Worm (Caenorhabditis elegans) whole organism, mixed stage, embryonic: ENCODE data around the gene C11G6.2.
A peak's percentile ranks its signal among the peaks of the same experiment; 100 is the strongest.

Source experiments
- bed-3 ChIP-seq: fragments of 200-800 bp; sonication (Bioruptor generic); optimal IDR thresholded peaks from 3 replicates; lab custom pipeline; 2018; ENCODE audit warnings: mild to moderate bottlenecking, missing genetic modification characterization, moderate library complexity, missing compliant biosample characterization
- blmp-1 ChIP-seq: fragments of 150-350 bp; optimal IDR thresholded peaks from 2 replicates; lab custom pipeline; 2014; ENCODE audit warnings: missing biosample characterization, missing genetic modification characterization
- ceh-39 ChIP-seq: fragments of 150-350 bp; optimal IDR thresholded peaks from 2 replicates; lab custom pipeline; 2014; ENCODE audit warnings: missing biosample characterization, missing genetic modification characterization
- ceh-43 ChIP-seq: fragments of 200-800 bp; sonication (Bioruptor generic); optimal IDR thresholded peaks from 2 replicates; lab custom pipeline; 2018; ENCODE audit warnings: mild to moderate bottlenecking, missing genetic modification characterization, moderate library complexity, missing compliant biosample characterization
- ceh-83 ChIP-seq: fragments of 200-800 bp; sonication (Bioruptor generic); optimal IDR thresholded peaks from 2 replicates; lab custom pipeline; 2018; ENCODE audit warnings: mild to moderate bottlenecking, missing genetic modification characterization, missing compliant biosample characterization
- ces-1 ChIP-seq: fragments of 150-350 bp; optimal IDR thresholded peaks from 2 replicates; lab custom pipeline; 2014; ENCODE audit warnings: missing biosample characterization, missing genetic modification reagents, missing genetic modification characterization
- cnd-1 ChIP-seq: fragments of 200-800 bp; sonication (Bioruptor generic); optimal IDR thresholded peaks from 2 replicates; lab custom pipeline; 2018; ENCODE audit warnings: mild to moderate bottlenecking, missing genetic modification characterization, missing compliant biosample characterization
- drap-1 ChIP-seq: fragments of 200-800 bp; sonication (Bioruptor generic); optimal IDR thresholded peaks from 3 replicates; lab custom pipeline; 2018; ENCODE audit warnings: mild to moderate bottlenecking, missing genetic modification characterization, missing compliant biosample characterization
- elt-3 ChIP-seq: fragments of 150-350 bp; optimal IDR thresholded peaks from 2 replicates; lab custom pipeline; 2014; ENCODE audit warnings: missing biosample characterization, missing genetic modification characterization
- flh-1 ChIP-seq: fragments of 200-800 bp; sonication (Bioruptor generic); optimal IDR thresholded peaks from 2 replicates; lab custom pipeline; 2018; ENCODE audit warnings: mild to moderate bottlenecking, missing genetic modification characterization, moderate library complexity, missing compliant biosample characterization
- ham-2 ChIP-seq: fragments of 200-800 bp; sonication (Bioruptor generic); optimal IDR thresholded peaks from 2 replicates; lab custom pipeline; 2018; ENCODE audit warnings: mild to moderate bottlenecking, missing genetic modification characterization, missing compliant biosample characterization
- hlh-1 ChIP-seq: fragments of 150-350 bp; optimal IDR thresholded peaks from 2 replicates; lab custom pipeline; 2014; ENCODE audit warnings: missing biosample characterization, missing genetic modification reagents, missing genetic modification characterization
- lin-13 ChIP-seq: fragments of 150-350 bp; optimal IDR thresholded peaks from 2 replicates; lab custom pipeline; 2014; ENCODE audit warnings: missing biosample characterization, missing genetic modification characterization
- lsy-2 ChIP-seq: fragments of 150-350 bp; optimal IDR thresholded peaks from 2 replicates; lab custom pipeline; 2014; ENCODE audit warnings: missing biosample characterization, missing genetic modification characterization
- mab-5 ChIP-seq: fragments of 150-350 bp; optimal IDR thresholded peaks from 2 replicates; lab custom pipeline; 2014; ENCODE audit warnings: missing biosample characterization, missing genetic modification characterization
- mep-1 ChIP-seq: fragments of 150-350 bp; optimal IDR thresholded peaks from 2 replicates; lab custom pipeline; 2017; ENCODE audit warnings: missing biosample characterization, missing genetic modification reagents, missing genetic modification characterization, inconsistent platforms
- mls-2 ChIP-seq: sonication (generic microtip); optimal IDR thresholded peaks from 2 replicates; lab custom pipeline; 2016; ENCODE audit warnings: mild to moderate bottlenecking, missing genetic modification characterization, moderate library complexity, missing compliant biosample characterization
- nhr-12 ChIP-seq: fragments of 150-350 bp; optimal IDR thresholded peaks from 2 replicates; lab custom pipeline; 2014; ENCODE audit warnings: missing biosample characterization, missing genetic modification characterization
- nhr-2 ChIP-seq: fragments of 150-350 bp; optimal IDR thresholded peaks from 2 replicates; lab custom pipeline; 2014; ENCODE audit warnings: missing biosample characterization, missing genetic modification characterization
- nhr-237 ChIP-seq: fragments of 150-350 bp; optimal IDR thresholded peaks from 2 replicates; lab custom pipeline; 2014; ENCODE audit warnings: missing biosample characterization, missing genetic modification characterization
- nhr-28 ChIP-seq: fragments of 150-350 bp; optimal IDR thresholded peaks from 2 replicates; lab custom pipeline; 2014; ENCODE audit warnings: missing biosample characterization, missing genetic modification characterization
- nhr-76 ChIP-seq: sonication (generic microtip); optimal IDR thresholded peaks from 2 replicates; lab custom pipeline; 2017; ENCODE audit warnings: missing biosample characterization, missing genetic modification characterization
- pha-4 ChIP-seq: fragments of 150-350 bp; optimal IDR thresholded peaks from 2 replicates; lab custom pipeline; 2018; ENCODE audit warnings: missing biosample characterization, missing genetic modification reagents, missing genetic modification characterization
- sem-2 ChIP-seq: fragments of 200-800 bp; sonication (Bioruptor generic); optimal IDR thresholded peaks from 2 replicates; lab custom pipeline; 2018; ENCODE audit warnings: mild to moderate bottlenecking, missing genetic modification characterization, missing compliant biosample characterization
- snpc-4 ChIP-seq: fragments of 150-350 bp; optimal IDR thresholded peaks from 2 replicates; lab custom pipeline; 2014; ENCODE audit warnings: missing biosample characterization, missing genetic modification characterization
- sptf-1 ChIP-seq: sonication (generic microtip); optimal IDR thresholded peaks from 2 replicates; lab custom pipeline; 2017; ENCODE audit warnings: mild to moderate bottlenecking, missing genetic modification characterization, moderate library complexity, missing compliant biosample characterization
- tbx-8 ChIP-seq: fragments of 200-800 bp; sonication (Bioruptor generic); optimal IDR thresholded peaks from 2 replicates; lab custom pipeline; 2018; ENCODE audit warnings: mild to moderate bottlenecking, missing genetic modification characterization, moderate library complexity, missing compliant biosample characterization
- unc-120 ChIP-seq: sonication (generic microtip); optimal IDR thresholded peaks from 2 replicates; lab custom pipeline; 2017; ENCODE audit warnings: missing genetic modification characterization, missing compliant biosample characterization; ENCODE audit not compliant: poor library complexity, severe bottlenecking
- unc-62 ChIP-seq: fragments of 150-350 bp; optimal IDR thresholded peaks from 2 replicates; lab custom pipeline; 2014; ENCODE audit warnings: missing biosample characterization, missing genetic modification reagents, missing genetic modification characterization
- zip-8 ChIP-seq: fragments of 150-350 bp; optimal IDR thresholded peaks from 2 replicates; lab custom pipeline; 2014; ENCODE audit warnings: missing biosample characterization, missing genetic modification characterization

The C11G6.2 gene

DNA sequence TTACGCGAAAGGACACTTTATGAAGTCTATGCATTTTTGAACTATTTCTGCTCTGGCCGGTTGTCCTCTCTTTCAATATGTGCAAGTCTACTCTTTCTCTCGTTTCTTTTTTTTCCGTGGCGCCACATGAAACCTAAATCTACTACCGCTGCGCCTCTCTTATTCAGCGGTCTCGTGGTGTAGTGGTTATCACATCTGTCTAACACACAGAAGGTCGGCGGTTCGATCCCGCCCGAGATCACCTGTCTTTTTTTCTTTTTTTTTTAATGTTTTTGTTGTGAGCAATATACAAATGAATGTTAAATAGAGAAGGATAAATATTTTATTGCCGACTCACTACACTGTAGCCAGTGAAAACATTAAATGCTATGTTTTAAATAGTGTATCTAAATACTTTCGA is 30.3 kb upstream of the C11G6.2 start:
- TF ChIP-seq sptf-1 (tag; lab: Kevin White, UChicago) (peak; percentile 44), unc-120 (tag; lab: Kevin White, UChicago) (peak; percentile 7), lin-13 (tag; lab: Kevin White, UChicago) (no peak), cnd-1 (tag; lab: Kevin White, UChicago) (no peak), zip-8 (tag; lab: Kevin White, UChicago) (no peak), mls-2 (tag; lab: Kevin White, UChicago) (no peak), mab-5 (tag; lab: Kevin White, UChicago) (no peak), pha-4 (tag; lab: Kevin White, UChicago) (no peak), bed-3 (GFP tag; lab: Kevin White, UChicago) (peak; percentile 19), nhr-12 (no peak)

DNA sequence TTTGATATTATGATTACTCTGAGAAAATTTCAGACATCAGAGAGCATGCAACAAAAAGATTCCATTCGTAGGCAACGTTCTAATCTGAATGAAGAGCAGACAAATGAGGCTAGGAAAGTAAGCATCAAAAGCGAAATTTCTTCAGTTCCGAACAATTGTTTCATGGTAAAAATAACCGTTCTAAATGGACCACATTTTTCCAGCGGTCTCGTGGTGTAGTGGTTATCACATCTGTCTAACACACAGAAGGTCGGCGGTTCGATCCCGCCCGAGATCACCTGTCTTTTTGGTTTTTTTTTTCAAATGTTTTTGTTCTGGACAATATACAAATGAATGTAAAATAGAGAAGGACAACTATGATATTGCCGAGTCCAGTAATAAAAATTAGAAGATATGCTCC is 28.6 kb upstream of the C11G6.2 start, which contains the start of gene twk-21:
twk-21 (plus strand) TSS at position 34 of the 400 bp plus-strand sequence.
- no peak for TF ChIP-seq drap-1 (GFP tag; lab: Kevin White, UChicago)
- no peak for TF ChIP-seq ceh-43 (GFP tag; lab: Kevin White, UChicago)
- TF ChIP-seq ceh-83 (GFP tag; lab: Kevin White, UChicago): no peak
- no peak for TF ChIP-seq lin-13 (tag; lab: Kevin White, UChicago)

DNA sequence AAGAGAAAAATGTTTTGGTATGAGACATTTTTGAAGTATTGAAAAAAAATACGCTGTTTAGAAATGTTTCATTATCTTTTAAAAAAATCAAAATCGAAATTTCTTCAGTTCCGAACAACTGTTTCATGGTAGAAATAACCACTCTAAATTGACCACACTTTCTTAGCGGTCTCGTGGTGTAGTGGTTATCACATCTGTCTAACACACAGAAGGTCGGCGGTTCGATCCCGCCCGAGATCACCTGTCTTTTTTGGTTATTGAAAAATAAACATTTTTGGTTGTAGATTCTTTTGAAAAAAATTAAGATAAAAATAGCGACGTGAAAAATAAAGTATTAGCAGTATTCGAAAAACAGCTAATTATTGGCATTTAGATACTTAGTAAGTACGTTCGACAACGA is 28.0 kb upstream of the C11G6.2 start:
- TF ChIP-seq ceh-83 (GFP tag; lab: Kevin White, UChicago): no peak
- no peak for TF ChIP-seq ceh-43 (GFP tag; lab: Kevin White, UChicago)
- no peak for TF ChIP-seq drap-1 (GFP tag; lab: Kevin White, UChicago)
- no peak for TF ChIP-seq unc-62

ce11 chrX:16306164-16306563 is 22.3 kb upstream of the C11G6.2 start, which contains the start of gene twk-22:
Gene twk-22, plus strand, starts transcription at chrX:16306464.
- TF ChIP-seq ces-1 (no peak), unc-120 (tag; lab: Kevin White, UChicago) (no peak), mep-1 (tag; lab: Kevin White, UChicago) (no peak), flh-1 (GFP tag; lab: Kevin White, UChicago) (no peak), cnd-1 (tag; lab: Kevin White, UChicago) (no peak), sem-2 (GFP tag; lab: Kevin White, UChicago) (no peak), sptf-1 (tag; lab: Kevin White, UChicago) (no peak), bed-3 (GFP tag; lab: Kevin White, UChicago) (no peak), blmp-1 (no peak), ham-2 (GFP tag; lab: Kevin White, UChicago) (no peak), mls-2 (tag; lab: Kevin White, UChicago) (no peak), nhr-237 (tag; lab: Kevin White, UChicago) (no peak), nhr-28 (tag; lab: Kevin White, UChicago) (no peak)

- TF ChIP-seq nhr-2 (tag; lab: Kevin White, UChicago): no peak
- no peak for TF ChIP-seq ceh-39
- TF ChIP-seq sptf-1 (tag; lab: Kevin White, UChicago): no peak
- no peak for TF ChIP-seq hlh-1 (tag; lab: Kevin White, UChicago)
- TF ChIP-seq snpc-4 (tag; lab: Kevin White, UChicago): no peak
- no peak for TF ChIP-seq ces-1
- no peak for TF ChIP-seq unc-62
- TF ChIP-seq pha-4 (tag; lab: Kevin White, UChicago): no peak
- TF ChIP-seq blmp-1: no peak
- no peak for TF ChIP-seq ceh-43 (GFP tag; lab: Kevin White, UChicago)
- no peak for TF ChIP-seq nhr-237 (tag; lab: Kevin White, UChicago)
- TF ChIP-seq tbx-8 (GFP tag; lab: Kevin White, UChicago): no peak
- TF ChIP-seq drap-1 (GFP tag; lab: Kevin White, UChicago): no peak
- TF ChIP-seq mls-2 (tag; lab: Kevin White, UChicago): no peak
- TF ChIP-seq ceh-83 (GFP tag; lab: Kevin White, UChicago): no peak
- TF ChIP-seq unc-120 (tag; lab: Kevin White, UChicago): no peak
- no peak for TF ChIP-seq flh-1 (GFP tag; lab: Kevin White, UChicago)
- no peak for TF ChIP-seq lin-13 (tag; lab: Kevin White, UChicago)
- TF ChIP-seq mab-5 (tag; lab: Kevin White, UChicago): no peak
- TF ChIP-seq, all 35 proteins: peak for 0
Measured at ce11 chrX:16309705-16310104, 18.7 kb upstream of the C11G6.2 start.

ce11 chrX:16317629-16318028 is 10.8 kb upstream of the C11G6.2 start, which contains the start of gene T01B4.3:
Gene T01B4.3, minus strand, starts transcription at chrX:16317729.
- TF ChIP-seq blmp-1 (no peak), ham-2 (GFP tag; lab: Kevin White, UChicago) (no peak), ceh-43 (GFP tag; lab: Kevin White, UChicago) (no peak), zip-8 (tag; lab: Kevin White, UChicago) (no peak), ces-1 (no peak), nhr-28 (tag; lab: Kevin White, UChicago) (no peak), nhr-76 (tag; lab: Kevin White, UChicago) (no peak), unc-120 (tag; lab: Kevin White, UChicago) (no peak), lsy-2 (tag; lab: Kevin White, UChicago) (no peak), unc-62 (no peak), mab-5 (tag; lab: Kevin White, UChicago) (no peak), elt-3 (tag; lab: Kevin White, UChicago) (no peak)
